Worm (Caenorhabditis elegans) whole organism, L2 larva: ENCODE measurements around the gene osm-10.

Source experiments
- aly-2 ChIP-seq: fragments of 150-350 bp; optimal IDR thresholded peaks from 2 replicates; lab custom pipeline; 2014; ENCODE audit warnings: missing biosample characterization, missing genetic modification characterization
- ama-1 ChIP-seq: fragments of 150-350 bp; optimal IDR thresholded peaks from 2 replicates; lab custom pipeline; 2018; ENCODE audit warnings: inconsistent platforms
- egl-27 ChIP-seq: sonication (generic microtip); optimal IDR thresholded peaks from 3 replicates; lab custom pipeline; 2017; ENCODE audit warnings: missing biosample characterization, missing genetic modification reagents, missing genetic modification characterization
- lin-39 ChIP-seq: fragments of 150-350 bp; optimal IDR thresholded peaks from 2 replicates; lab custom pipeline; 2014; ENCODE audit warnings: missing biosample characterization, missing genetic modification reagents, missing genetic modification characterization
- mdl-1 ChIP-seq, 2 experiments: fragments of 150-350 bp in 1 of 2; sonication (generic microtip) in 1 of 2; optimal IDR thresholded peaks; 2 replicates each; lab custom pipeline; 2017; ENCODE audit warnings: missing biosample characterization in 2 of 2, missing genetic modification characterization in 2 of 2
- nhr-12 ChIP-seq: fragments of 150-350 bp; optimal IDR thresholded peaks from 2 replicates; lab custom pipeline; 2014; ENCODE audit warnings: missing biosample characterization, missing genetic modification characterization
- nhr-23 ChIP-seq: fragments of 150-350 bp; optimal IDR thresholded peaks from 2 replicates; lab custom pipeline; 2014; ENCODE audit warnings: missing biosample characterization, missing genetic modification reagents, missing genetic modification characterization
- nhr-237 ChIP-seq: fragments of 150-350 bp; optimal IDR thresholded peaks from 2 replicates; lab custom pipeline; 2014; ENCODE audit warnings: missing biosample characterization, missing genetic modification characterization
- nhr-25 ChIP-seq: fragments of 150-350 bp; sonication (generic microtip); optimal IDR thresholded peaks from 3 replicates; lab custom pipeline; 2014; ENCODE audit warnings: missing biosample characterization, missing genetic modification characterization
- nhr-77 ChIP-seq: fragments of 150-350 bp; optimal IDR thresholded peaks from 2 replicates; lab custom pipeline; 2014; ENCODE audit warnings: missing biosample characterization, missing genetic modification characterization
- unc-55 ChIP-seq: fragments of 150-350 bp; sonication (generic microtip); optimal IDR thresholded peaks from 3 replicates; lab custom pipeline; 2014; ENCODE audit warnings: missing biosample characterization, missing genetic modification reagents, missing genetic modification characterization
- unc-62 ChIP-seq: fragments of 150-350 bp; optimal IDR thresholded peaks from 2 replicates; lab custom pipeline; 2014; ENCODE audit warnings: missing biosample characterization, missing genetic modification reagents, missing genetic modification characterization
- zag-1 ChIP-seq: fragments of 150-350 bp; optimal IDR thresholded peaks from 2 replicates; lab custom pipeline; 2014; ENCODE audit warnings: missing biosample characterization, missing genetic modification characterization

DNA sequence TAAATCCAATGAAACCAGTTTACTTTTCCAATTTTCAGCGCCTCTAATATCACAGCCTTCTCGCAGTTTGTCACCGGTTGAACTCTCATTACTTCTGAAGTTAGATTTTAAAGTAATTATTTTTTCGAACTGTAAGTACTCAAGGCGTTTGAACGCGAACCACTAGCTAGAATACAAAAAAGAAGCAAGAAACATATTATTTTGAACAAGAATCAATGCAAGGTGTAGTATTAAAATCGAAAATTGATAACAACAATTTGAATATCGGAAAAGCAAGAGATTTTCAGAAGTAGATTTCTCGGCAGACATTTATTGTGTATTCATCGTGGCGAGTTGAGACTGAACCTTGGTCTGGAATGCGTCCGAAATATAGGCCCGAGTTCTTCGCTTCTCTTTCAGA is 45.1 kb upstream of the osm-10 start, which contains the start of gene exos-9:
- TF ChIP-seq nhr-237 (tag; lab: Kevin White, UChicago), result no peak
- TF ChIP-seq unc-62, result no peak
- no peak for TF ChIP-seq aly-2 (tag; lab: Kevin White, UChicago)
- TF ChIP-seq mdl-1 (tag; optimal IDR thresholded peaks at IDR 0.05; lab: Kevin White, UChicago), result no peak
- TF ChIP-seq egl-27 (tag; lab: Kevin White, UChicago), result no peak
- TF ChIP-seq nhr-25 (tag; lab: Kevin White, UChicago), result no peak
- TF ChIP-seq zag-1, result no peak
- no peak for TF ChIP-seq nhr-12 (tag; lab: Kevin White, UChicago)
- peak; percentile 8 for TF ChIP-seq ama-1
- no peak for TF ChIP-seq nhr-23 (tag; lab: Kevin White, UChicago)
- TF ChIP-seq lin-39 (tag; lab: Kevin White, UChicago), result no peak
- TF ChIP-seq unc-55 (GFP tag; lab: Kevin White, UChicago), result no peak
- no peak for TF ChIP-seq nhr-77 (tag; lab: Kevin White, UChicago)
